Fruit fly (Drosophila melanogaster): ENCODE data around the gene NijA.

The NijA gene

DNA sequence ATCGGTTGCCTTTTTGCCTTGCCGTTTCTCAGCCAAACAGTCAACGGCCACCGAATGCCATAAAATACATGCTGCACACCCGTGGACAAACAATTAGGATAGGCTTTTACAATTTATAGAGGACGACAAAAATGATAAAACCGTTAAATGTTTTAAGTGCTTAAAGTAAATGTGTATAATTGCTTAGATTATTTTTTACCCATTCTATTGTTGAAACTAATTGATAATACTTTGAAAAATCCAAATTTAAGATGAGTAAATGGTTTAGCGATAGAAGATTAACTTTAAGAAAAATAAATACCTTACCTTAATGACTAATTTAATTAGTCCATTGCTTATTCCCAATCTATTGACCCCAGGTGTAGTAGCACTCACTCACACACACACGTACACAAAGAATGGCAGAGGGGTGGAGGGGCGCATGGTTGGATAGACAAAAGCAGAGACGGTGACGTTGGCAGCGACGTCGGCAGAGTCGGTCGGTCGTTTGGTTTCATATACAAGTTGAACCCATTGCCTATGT, 18.1 kb downstream of the NijA start (continued):
- TF ChIP-seq CG10147 (GFP tag; optimal IDR thresholded peaks at IDR 0.05) (peak; percentile 87), GATAe (GFP tag; conservative IDR thresholded peaks at IDR 0.05) (peak; percentile 69), Dp (GFP tag; optimal IDR thresholded peaks at IDR 0.05) (peak; percentile 1), ftz-f1 (GFP tag; optimal IDR thresholded peaks at IDR 0.05) (peak; percentile 48), CG34224 (GFP tag; IDR thresholded peaks at IDR 0.05; ENCODE audit: partially characterized antibody) (peak; percentile 34; the same call in 1 of the 3 replicates), ken (GFP tag; IDR thresholded peaks at IDR 0.05) (peak; percentile 87), slou (GFP tag; optimal IDR thresholded peaks at IDR 0.05) (peak; percentile 72), CG1792 (GFP tag; optimal IDR thresholded peaks at IDR 0.05) (peak; percentile 86), CG6813 (GFP tag; optimal IDR thresholded peaks at IDR 0.05) (peak; percentile 89), sens (GFP tag) (peak; percentile 99), B-H2 (GFP tag; optimal IDR thresholded peaks at IDR 0.05) (peak; percentile 84), stwl (tag; optimal IDR thresholded peaks at IDR 0.05) (peak; percentile 17), dysf (GFP tag; IDR thresholded peaks at IDR 0.05) (peak; percentile 97), psq (GFP tag; optimal IDR thresholded peaks at IDR 0.05) (peak; percentile 63), CG3838 (GFP tag; optimal IDR thresholded peaks at IDR 0.05) (peak; percentile 89), CG8281 (tag; optimal IDR thresholded peaks at IDR 0.05) (peak; percentile 76), Tbp (GFP tag; optimal IDR thresholded peaks at IDR 0.05) (no peak), cad (GFP tag; optimal IDR thresholded peaks at IDR 0.05) (no peak), pzg (GFP tag; optimal IDR thresholded peaks at IDR 0.05) (peak; percentile 7), pum (GFP tag; optimal IDR thresholded peaks at IDR 0.05) (peak; percentile 91), CG12659 (GFP tag; optimal IDR thresholded peaks at IDR 0.05) (peak; percentile 96), sim (GFP tag; IDR thresholded peaks at IDR 0.05) (peak; percentile 81), CG1603 (tag; optimal IDR thresholded peaks at IDR 0.05) (peak; percentile 85), toy (GFP tag; IDR thresholded peaks at IDR 0.05) (peak; percentile 88), Sin3A (optimal IDR thresholded peaks at IDR 0.05) (no peak), Lhr (GFP tag; optimal IDR thresholded peaks at IDR 0.05) (peak; percentile 80), CG2889 (GFP tag; IDR thresholded peaks at IDR 0.05) (peak; percentile 74), Hr78 (GFP tag; optimal IDR thresholded peaks at IDR 0.05) (peak in 1 of 2 experiments; percentile 91), bbx (GFP tag; IDR thresholded peaks at IDR 0.05; ENCODE audit: partially characterized antibody) (peak; percentile 34; the same call in 1 of the 2 replicates), Ada2b (GFP tag; IDR thresholded peaks at IDR 0.05) (peak; percentile 90), Dip2 (GFP tag; IDR thresholded peaks at IDR 0.05) (no peak; the same call in 1 of the 2 replicates), CG6654 (GFP tag; optimal IDR thresholded peaks at IDR 0.05) (peak; percentile 80), CG7271 (tag; optimal IDR thresholded peaks at IDR 0.05) (no peak), CG6254 (GFP tag; optimal IDR thresholded peaks at IDR 0.05) (peak; percentile 89), caup (GFP tag; optimal IDR thresholded peaks at IDR 0.05; ENCODE audit: severe bottlenecking) (peak; percentile 94), CG9876 (GFP tag; optimal IDR thresholded peaks at IDR 0.05) (peak; percentile 26), peb (GFP tag; IDR thresholded peaks at IDR 0.05) (peak; percentile 95), Dek (tag; optimal IDR thresholded peaks at IDR 0.05) (peak; percentile 95), MBD-R2 (GFP tag; IDR thresholded peaks at IDR 0.05) (peak; percentile 76), scrt (GFP tag; optimal IDR thresholded peaks at IDR 0.05) (peak; percentile 90), fd64A (GFP tag; optimal IDR thresholded peaks at IDR 0.05) (peak; percentile 82), al (GFP tag; IDR thresholded peaks at IDR 0.05) (peak; percentile 91), ham (GFP tag; IDR thresholded peaks at IDR 0.05) (peak; percentile 69; the same call in 1 of the 2 replicates), kah (GFP tag; optimal IDR thresholded peaks at IDR 0.05) (peak; percentile 83), kay (GFP tag; optimal IDR thresholded peaks at IDR 0.05) (peak; percentile 82), CG11085 (GFP tag; IDR thresholded peaks at IDR 0.05) (no peak; the same call in none of the 2 replicates), lola (GFP tag; optimal IDR thresholded peaks at IDR 0.05) (peak in 1 of 3 experiments; percentile 95), sqz (GFP tag; optimal IDR thresholded peaks at IDR 0.05) (peak; percentile 88), CG8924 (tag; optimal IDR thresholded peaks at IDR 0.05) (peak; percentile 98), dpn (GFP tag; optimal IDR thresholded peaks at IDR 0.05) (peak; percentile 88 to 90)
